Worm (Caenorhabditis elegans) whole organism, L3 larva: ENCODE results near the gene F38A1.8.

ENCODE experiments used
- R02D3.7 ChIP-seq: fragments of 150-350 bp; optimal IDR thresholded peaks from 2 replicates; lab custom pipeline; 2014; ENCODE audit warnings: missing biosample characterization, missing genetic modification characterization
- ama-1 ChIP-seq: fragments of 150-350 bp; optimal IDR thresholded peaks from 2 replicates; lab custom pipeline; 2018
- ceh-82 ChIP-seq: fragments of 150-350 bp; optimal IDR thresholded peaks from 2 replicates; lab custom pipeline; 2014; ENCODE audit warnings: missing biosample characterization, missing genetic modification characterization
- elt-3 ChIP-seq, 3 experiments: fragments of 150-350 bp in 1 of 3; sonication (generic microtip) in 2 of 3; optimal IDR thresholded peaks; 2 replicates in 2 of 3; 4 replicates in 1 of 3; lab custom pipeline; 2014 to 2017; ENCODE audit warnings: missing biosample characterization in 3 of 3, missing genetic modification characterization in 3 of 3
- fos-1 ChIP-seq: fragments of 150-350 bp; optimal IDR thresholded peaks from 2 replicates; lab custom pipeline; 2014; ENCODE audit warnings: missing biosample characterization, missing genetic modification characterization
- hmg-11 ChIP-seq: sonication (generic microtip); optimal IDR thresholded peaks from 2 replicates; lab custom pipeline; 2016; ENCODE audit warnings: missing genetic modification characterization, missing compliant biosample characterization
- nhr-11 ChIP-seq: fragments of 150-350 bp; optimal IDR thresholded peaks from 2 replicates; lab custom pipeline; 2014; ENCODE audit warnings: missing biosample characterization, missing genetic modification characterization
- nhr-237 ChIP-seq: fragments of 150-350 bp; optimal IDR thresholded peaks from 2 replicates; lab custom pipeline; 2014; ENCODE audit warnings: missing biosample characterization, missing genetic modification characterization
- nhr-25 ChIP-seq: sonication (generic microtip); optimal IDR thresholded peaks from 2 replicates; lab custom pipeline; 2017; ENCODE audit warnings: missing biosample characterization, missing genetic modification characterization
- pha-4 ChIP-seq: fragments of 150-350 bp; optimal IDR thresholded peaks from 2 replicates; lab custom pipeline; 2014; ENCODE audit warnings: missing biosample characterization, missing genetic modification reagents, missing genetic modification characterization
- sea-2 ChIP-seq: fragments of 150-350 bp; sonication (generic microtip); optimal IDR thresholded peaks from 4 replicates; lab custom pipeline; 2014; ENCODE audit warnings: missing biosample characterization, missing genetic modification reagents, missing genetic modification characterization
- snpc-4 ChIP-seq: fragments of 150-350 bp; optimal IDR thresholded peaks from 2 replicates; lab custom pipeline; 2014; ENCODE audit warnings: missing biosample characterization, missing genetic modification characterization
- zag-1 ChIP-seq: fragments of 150-350 bp; optimal IDR thresholded peaks from 2 replicates; lab custom pipeline; 2014; ENCODE audit warnings: missing biosample characterization, missing genetic modification characterization
- ztf-4 ChIP-seq: fragments of 150-350 bp; optimal IDR thresholded peaks from 2 replicates; lab custom pipeline; 2014; ENCODE audit warnings: missing biosample characterization, missing genetic modification characterization

DNA sequence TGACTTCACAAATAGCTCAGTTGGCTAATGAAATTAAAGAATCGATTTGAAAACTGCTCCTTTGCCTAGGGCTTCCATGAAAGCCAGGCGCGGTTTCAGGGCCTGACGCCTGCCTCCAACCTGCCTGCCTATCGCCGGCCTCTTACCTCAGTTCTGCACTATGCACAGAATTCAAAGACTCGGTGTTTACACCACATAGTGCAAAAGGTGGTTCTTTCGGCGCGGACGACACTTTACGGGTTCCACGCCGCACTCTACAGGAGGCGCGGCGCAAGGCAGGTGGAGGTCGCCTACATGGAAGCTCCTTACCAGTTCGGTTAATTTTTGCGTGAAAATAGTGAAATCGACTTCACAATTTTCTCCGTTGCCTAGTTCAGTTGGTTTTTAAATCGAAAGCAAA, 29.8 kb downstream of the F38A1.8 start:
- no peak for TF ChIP-seq R02D3.7 (tag; lab: Kevin White, UChicago)
- TF ChIP-seq sea-2 (GFP tag; lab: Kevin White, UChicago) = no peak
- TF ChIP-seq hmg-11 (tag; lab: Kevin White, UChicago) = no peak
- no peak for TF ChIP-seq zag-1 (tag; lab: Kevin White, UChicago)
- no peak for TF ChIP-seq fos-1 (tag; lab: Kevin White, UChicago)
- TF ChIP-seq nhr-237 = no peak
- no peak for TF ChIP-seq nhr-25 (tag; lab: Kevin White, UChicago)
- TF ChIP-seq snpc-4 (tag; lab: Kevin White, UChicago) = no peak
- TF ChIP-seq nhr-11 = no peak
- no peak for TF ChIP-seq ceh-82 (tag; lab: Kevin White, UChicago)
- TF ChIP-seq pha-4 (tag; lab: Kevin White, UChicago) = no peak
- no peak for TF ChIP-seq elt-3 (tag; optimal IDR thresholded peaks at IDR 0.05; lab: Kevin White, UChicago)
- no peak for TF ChIP-seq ztf-4 (tag; lab: Kevin White, UChicago)
- TF ChIP-seq ama-1 (lab: Kevin White, UChicago) = no peak
